Worm (Caenorhabditis elegans) whole organism, L4 larva: ENCODE data around the gene ceh-88.

Experiments
- F49E8.2 ChIP-seq: sonication (generic microtip); optimal IDR thresholded peaks from 2 replicates; lab custom pipeline; 2016; ENCODE audit warnings: missing compliant biosample characterization, mild to moderate bottlenecking, missing genetic modification characterization, borderline replicate concordance
- daf-19 ChIP-seq: fragments of 200-800 bp; sonication (Bioruptor generic); conservative IDR thresholded peaks from 2 replicates; pipeline ENCODE4 v1.3.6; 2022; ENCODE audit warnings: missing genetic modification characterization, missing compliant biosample characterization
- egl-27 ChIP-seq: sonication (generic microtip); optimal IDR thresholded peaks from 3 replicates; lab custom pipeline; 2017; ENCODE audit warnings: missing biosample characterization, missing genetic modification reagents, missing genetic modification characterization
- lim-7 ChIP-seq: fragments of 200-800 bp; sonication (Bioruptor generic); IDR thresholded peaks from 2 replicates; pipeline ENCODE4 v1.3.6; 2022; ENCODE audit warnings: missing genetic modification characterization, missing compliant biosample characterization
- lin-39 ChIP-seq: fragments of 150-350 bp; optimal IDR thresholded peaks from 2 replicates; lab custom pipeline; 2014; ENCODE audit warnings: missing biosample characterization, missing genetic modification reagents, missing genetic modification characterization
- mxl-3 ChIP-seq: fragments of 200-800 bp; sonication (Bioruptor generic); optimal IDR thresholded peaks from 2 replicates; lab custom pipeline; 2018; ENCODE audit warnings: mild to moderate bottlenecking, missing genetic modification characterization, missing compliant biosample characterization
- nhr-11 ChIP-seq: fragments of 150-350 bp; optimal IDR thresholded peaks from 2 replicates; lab custom pipeline; 2014; ENCODE audit warnings: missing biosample characterization, missing genetic modification characterization
- nhr-28 ChIP-seq: fragments of 150-350 bp; optimal IDR thresholded peaks from 2 replicates; lab custom pipeline; 2014; ENCODE audit warnings: missing biosample characterization, missing genetic modification characterization
- nhr-6 ChIP-seq: fragments of 150-350 bp; optimal IDR thresholded peaks from 2 replicates; lab custom pipeline; 2014; ENCODE audit warnings: missing biosample characterization, missing genetic modification characterization
- pha-4 ChIP-seq, 2 experiments: fragments of 150-350 bp in 1 of 2; fragments of 200-800 bp in 1 of 2; sonication (Bioruptor generic) in 1 of 2; IDR thresholded peaks in 1 of 2; optimal IDR thresholded peaks in 1 of 2; 2 replicates each; pipeline versions ENCODE4 v1.3.6 to Lab custom; 2014 to 2022; ENCODE audit warnings: missing genetic modification characterization in 2 of 2, missing genetic modification reagents in 2 of 2, missing biosample characterization in 1 of 2, missing compliant biosample characterization in 1 of 2
- saeg-2 ChIP-seq: fragments of 200-800 bp; sonication (Bioruptor generic); IDR thresholded peaks from 2 replicates; pipeline ENCODE4 v1.3.6; 2022; ENCODE audit warnings: missing genetic modification reagents, missing genetic modification characterization, missing compliant biosample characterization
- unc-39 ChIP-seq: sonication (generic microtip); optimal IDR thresholded peaks from 2 replicates; lab custom pipeline; 2017; ENCODE audit warnings: missing biosample characterization, missing genetic modification characterization

DNA sequence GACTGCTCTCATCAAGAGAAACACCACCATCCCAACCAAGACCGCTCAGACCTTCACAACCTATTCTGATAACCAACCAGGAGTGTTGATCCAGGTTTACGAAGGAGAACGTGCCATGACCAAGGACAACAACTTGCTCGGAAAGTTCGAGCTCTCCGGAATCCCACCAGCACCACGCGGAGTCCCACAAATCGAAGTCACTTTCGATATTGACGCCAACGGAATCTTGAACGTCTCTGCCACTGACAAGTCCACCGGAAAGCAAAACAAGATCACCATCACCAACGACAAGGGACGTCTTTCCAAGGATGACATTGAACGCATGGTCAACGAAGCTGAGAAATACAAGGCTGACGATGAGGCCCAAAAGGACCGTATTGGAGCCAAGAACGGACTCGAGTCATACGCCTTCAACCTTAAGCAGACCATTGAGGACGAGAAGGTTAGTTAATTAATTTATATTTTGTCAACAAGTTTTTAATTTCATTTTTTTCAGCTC, 48.5 kb upstream of the ceh-88 start:
- TF ChIP-seq egl-27 (tag; lab: Kevin White, UChicago) (no peak), lim-7 (GFP tag; lab: Robert Waterston, UW) (no peak), pha-4 (GFP tag; IDR thresholded peaks at IDR 0.05; lab: Robert Waterston, UW) (no peak), pha-4 (tag; optimal IDR thresholded peaks at IDR 0.05; lab: Kevin White, UChicago) (no peak), unc-39 (no peak), saeg-2 (no peak), lin-39 (tag; lab: Kevin White, UChicago) (no peak), mxl-3 (GFP tag; lab: Kevin White, UChicago) (no peak), daf-19 (GFP tag; lab: Robert Waterston, UW) (0 out of 2 replicates have a peak, but pooled peaks have one; percentile 6), nhr-11 (tag; lab: Kevin White, UChicago) (no peak), nhr-28 (tag; lab: Kevin White, UChicago) (no peak), nhr-6 (no peak), F49E8.2 (tag; lab: Kevin White, UChicago) (no peak)
